Fruit fly (Drosophila melanogaster) whole organism, prepupa: ENCODE measurements around the gene Ctr1A.

Experiments
- CG10631 ChIP-seq: fragments of 200-800 bp; sonication (Bioruptor generic); optimal IDR thresholded peaks from 2 replicates; lab custom pipeline; 2016; ENCODE audit warnings: missing biosample characterization, missing genetic modification characterization
- CG10669 ChIP-seq: fragments of 200-800 bp; sonication (Bioruptor generic); optimal IDR thresholded peaks from 3 replicates; lab custom pipeline; 2018; ENCODE audit warnings: missing biosample characterization, mild to moderate bottlenecking, missing genetic modification characterization, moderate library complexity
- CG11294 ChIP-seq: fragments of 200-800 bp; sonication (Bioruptor generic); IDR thresholded peaks from 2 replicates; pipeline ENCODE4 v1.3.6; 2022; ENCODE audit warnings: missing biosample characterization, missing genetic modification characterization
- CG11762 ChIP-seq: fragments of 200-800 bp; sonication (Bioruptor generic); optimal IDR thresholded peaks from 3 replicates; lab custom pipeline; 2016; ENCODE audit warnings: missing biosample characterization, missing genetic modification characterization; ENCODE audit not compliant: insufficient read depth
- CG11902 ChIP-seq: fragments of 200-800 bp; sonication (Bioruptor generic); optimal IDR thresholded peaks from 3 replicates; lab custom pipeline; 2016; ENCODE audit warnings: missing biosample characterization, missing genetic modification characterization
- CG15336 ChIP-seq: fragments of 200-800 bp; sonication (Bioruptor generic); IDR thresholded peaks from 2 replicates; pipeline ENCODE4 v1.3.6; 2022; ENCODE audit warnings: missing biosample characterization, missing genetic modification characterization
- CG1621 ChIP-seq: fragments of 200-800 bp; sonication (Bioruptor generic); optimal IDR thresholded peaks from 3 replicates; lab custom pipeline; 2018; ENCODE audit warnings: missing biosample characterization, mild to moderate bottlenecking, missing genetic modification characterization
- CG16779 ChIP-seq: fragments of 200-800 bp; sonication (Bioruptor generic); optimal IDR thresholded peaks from 3 replicates; lab custom pipeline; 2017; ENCODE audit warnings: missing biosample characterization, mild to moderate bottlenecking, missing genetic modification characterization
- CG3032 ChIP-seq: fragments of 200-800 bp; optimal IDR thresholded peaks from 2 replicates; lab custom pipeline; 2019; ENCODE audit warnings: missing biosample characterization, mild to moderate bottlenecking, missing genetic modification characterization, moderate library complexity
- CG31627 ChIP-seq: fragments of 200-800 bp; sonication (Bioruptor generic); optimal IDR thresholded peaks from 3 replicates; lab custom pipeline; 2016; ENCODE audit warnings: missing biosample characterization, missing genetic modification characterization
- CG32006 ChIP-seq: fragments of 200-800 bp; sonication (Bioruptor generic); optimal IDR thresholded peaks from 3 replicates; lab custom pipeline; 2017; ENCODE audit warnings: missing biosample characterization, mild to moderate bottlenecking, missing genetic modification characterization
- CG34406 ChIP-seq: fragments of 200-800 bp; sonication (Bioruptor generic); optimal IDR thresholded peaks from 3 replicates; lab custom pipeline; 2016; ENCODE audit warnings: missing biosample characterization, missing genetic modification characterization
- CG3919 ChIP-seq: fragments of 200-800 bp; sonication (Bioruptor generic); optimal IDR thresholded peaks from 3 replicates; lab custom pipeline; 2016; ENCODE audit warnings: missing biosample characterization, missing genetic modification characterization
- CG4318 ChIP-seq: fragments of 200-800 bp; sonication (Bioruptor generic); optimal IDR thresholded peaks from 3 replicates; lab custom pipeline; 2017; ENCODE audit warnings: missing biosample characterization, mild to moderate bottlenecking, missing genetic modification characterization
- CG6163 ChIP-seq: fragments of 200-800 bp; sonication (Bioruptor generic); IDR thresholded peaks from 3 replicates; pipeline ENCODE4 v1.3.6; 2022; ENCODE audit warnings: missing biosample characterization, missing genetic modification characterization
- CG6276 ChIP-seq: fragments of 200-800 bp; sonication (Bioruptor generic); optimal IDR thresholded peaks from 2 replicates; lab custom pipeline; 2017; ENCODE audit warnings: missing biosample characterization, mild to moderate bottlenecking, missing genetic modification characterization
- CG6792 ChIP-seq: fragments of 200-800 bp; sonication (Bioruptor generic); optimal IDR thresholded peaks from 3 replicates; lab custom pipeline; 2016; ENCODE audit warnings: missing biosample characterization, missing genetic modification characterization
- CG6808 ChIP-seq: fragments of 200-800 bp; sonication (Bioruptor generic); optimal IDR thresholded peaks from 3 replicates; lab custom pipeline; 2017; ENCODE audit warnings: missing biosample characterization, missing genetic modification characterization, mild to moderate bottlenecking, moderate library complexity, missing genetic modification reagents
- CG7368 ChIP-seq: fragments of 200-800 bp; sonication (Bioruptor generic); optimal IDR thresholded peaks from 3 replicates; lab custom pipeline; 2016; ENCODE audit warnings: missing biosample characterization, missing genetic modification characterization
- CG8119 ChIP-seq: fragments of 200-800 bp; sonication (Bioruptor generic); IDR thresholded peaks from 3 replicates; pipeline ENCODE4 v1.3.6; 2022; ENCODE audit warnings: missing biosample characterization, missing genetic modification characterization
- CG8632 ChIP-seq: fragments of 200-800 bp; sonication (Bioruptor generic); optimal IDR thresholded peaks from 3 replicates; lab custom pipeline; 2016; ENCODE audit warnings: missing biosample characterization, missing genetic modification characterization
- CG9139 ChIP-seq: fragments of 200-800 bp; sonication (Bioruptor generic); optimal IDR thresholded peaks from 3 replicates; lab custom pipeline; 2017; ENCODE audit warnings: missing biosample characterization, mild to moderate bottlenecking, missing genetic modification characterization
- Eip78C ChIP-seq: fragments of 200-800 bp; sonication (Bioruptor generic); peaks from one replicate; lab custom pipeline; 2016; ENCODE audit warnings: missing biosample characterization, missing genetic modification characterization
- Eip93F ChIP-seq: fragments of 200-800 bp; sonication (Bioruptor generic); optimal IDR thresholded peaks from 2 replicates; lab custom pipeline; 2016; ENCODE audit warnings: missing biosample characterization, mild to moderate bottlenecking, missing genetic modification characterization
- Ets21C ChIP-seq: fragments of 200-800 bp; sonication (Bioruptor generic); optimal IDR thresholded peaks from 3 replicates; lab custom pipeline; 2016; ENCODE audit warnings: missing biosample characterization, missing genetic modification characterization
- Ets96B ChIP-seq: fragments of 200-800 bp; optimal IDR thresholded peaks from 2 replicates; lab custom pipeline; 2019; ENCODE audit warnings: missing biosample characterization, mild to moderate bottlenecking, missing genetic modification characterization, moderate library complexity
- Gug ChIP-seq: fragments of 200-800 bp; sonication (Bioruptor generic); IDR thresholded peaks from 2 replicates; pipeline ENCODE4 v1.3.6; 2022; ENCODE audit warnings: missing biosample characterization, missing genetic modification characterization
- Hr39 ChIP-seq: fragments of 200-800 bp; sonication (Bioruptor generic); optimal IDR thresholded peaks from 2 replicates; lab custom pipeline; 2016; ENCODE audit warnings: missing biosample characterization, missing genetic modification characterization
- Hr4 ChIP-seq: fragments of 200-800 bp; sonication (Bioruptor generic); optimal IDR thresholded peaks from 3 replicates; lab custom pipeline; 2016; ENCODE audit warnings: missing biosample characterization, missing genetic modification characterization
- Lpt ChIP-seq: fragments of 200-800 bp; sonication (Bioruptor generic); optimal IDR thresholded peaks from 3 replicates; lab custom pipeline; 2016; ENCODE audit warnings: missing biosample characterization, missing genetic modification characterization
- Met ChIP-seq: fragments of 200-800 bp; sonication (Bioruptor generic); optimal IDR thresholded peaks from 3 replicates; lab custom pipeline; 2016; ENCODE audit warnings: missing biosample characterization, missing genetic modification characterization
- OdsH ChIP-seq: fragments of 200-800 bp; sonication (Bioruptor generic); optimal IDR thresholded peaks from 3 replicates; lab custom pipeline; 2016; ENCODE audit warnings: missing biosample characterization, missing genetic modification characterization
- Sox102F ChIP-seq: fragments of 200-800 bp; sonication (Bioruptor generic); optimal IDR thresholded peaks from 2 replicates; lab custom pipeline; 2016; ENCODE audit warnings: missing biosample characterization, mild to moderate bottlenecking, missing genetic modification characterization
- Sox14 ChIP-seq: fragments of 200-800 bp; sonication (Bioruptor generic); optimal IDR thresholded peaks from 3 replicates; lab custom pipeline; 2016; ENCODE audit warnings: missing biosample characterization, missing genetic modification characterization
- Sox15 ChIP-seq: fragments of 200-800 bp; sonication (Bioruptor generic); optimal IDR thresholded peaks from 3 replicates; lab custom pipeline; 2016; ENCODE audit warnings: missing biosample characterization, missing genetic modification characterization
- achi ChIP-seq: fragments of 200-800 bp; sonication (Bioruptor generic); optimal IDR thresholded peaks from 3 replicates; lab custom pipeline; 2016; ENCODE audit warnings: missing biosample characterization, missing genetic modification characterization
- cyc ChIP-seq: fragments of 200-800 bp; sonication (Bioruptor generic); optimal IDR thresholded peaks from 3 replicates; lab custom pipeline; 2016; ENCODE audit warnings: missing biosample characterization, missing genetic modification characterization
- dac ChIP-seq: fragments of 200-800 bp; sonication (Bioruptor generic); optimal IDR thresholded peaks from 2 replicates; lab custom pipeline; 2017; ENCODE audit warnings: missing biosample characterization, mild to moderate bottlenecking, missing genetic modification characterization
- dsx ChIP-seq: fragments of 200-800 bp; optimal IDR thresholded peaks from 3 replicates; lab custom pipeline; 2019; ENCODE audit warnings: missing biosample characterization, mild to moderate bottlenecking, missing genetic modification characterization, moderate library complexity; ENCODE audit not compliant: poor library complexity, severe bottlenecking
- eg ChIP-seq: fragments of 200-800 bp; sonication (Bioruptor generic); IDR thresholded peaks from 3 replicates; pipeline ENCODE4 v1.3.6; 2022; ENCODE audit warnings: missing biosample characterization, missing genetic modification characterization
- fd59A ChIP-seq: fragments of 200-800 bp; sonication (Bioruptor generic); optimal IDR thresholded peaks from 2 replicates; lab custom pipeline; 2017; ENCODE audit warnings: missing biosample characterization, mild to moderate bottlenecking, missing genetic modification characterization, missing genetic modification reagents
- fd85E ChIP-seq: fragments of 200-800 bp; sonication (Bioruptor generic); optimal IDR thresholded peaks from 3 replicates; lab custom pipeline; 2016; ENCODE audit warnings: missing biosample characterization, missing genetic modification characterization
- fkh ChIP-seq: fragments of 200-800 bp; sonication (Bioruptor generic); optimal IDR thresholded peaks from 3 replicates; lab custom pipeline; 2017; ENCODE audit warnings: missing biosample characterization, mild to moderate bottlenecking, missing genetic modification characterization, moderate library complexity
- net ChIP-seq: fragments of 200-800 bp; sonication (Bioruptor generic); optimal IDR thresholded peaks from 3 replicates; lab custom pipeline; 2016; ENCODE audit warnings: missing biosample characterization, missing genetic modification characterization
- pdm3 ChIP-seq: fragments of 200-800 bp; sonication (Bioruptor generic); optimal IDR thresholded peaks from 3 replicates; lab custom pipeline; 2016; ENCODE audit warnings: missing biosample characterization, missing genetic modification characterization
- salr ChIP-seq, 2 experiments: fragments of 200-800 bp; sonication (Bioruptor generic); optimal IDR thresholded peaks; 3 replicates each; lab custom pipeline; 2016 to 2018; ENCODE audit warnings: missing biosample characterization in 2 of 2, missing genetic modification characterization in 2 of 2, mild to moderate bottlenecking in 1 of 2
- spab ChIP-seq: fragments of 200-800 bp; sonication (Bioruptor generic); optimal IDR thresholded peaks from 2 replicates; lab custom pipeline; 2017; ENCODE audit warnings: missing biosample characterization, mild to moderate bottlenecking, missing genetic modification characterization, missing genetic modification reagents
- topi ChIP-seq: fragments of 200-800 bp; sonication (Bioruptor generic); optimal IDR thresholded peaks from 3 replicates; lab custom pipeline; 2016; ENCODE audit warnings: missing biosample characterization, missing genetic modification characterization
- vri ChIP-seq: fragments of 200-800 bp; sonication (Bioruptor generic); optimal IDR thresholded peaks from 3 replicates; lab custom pipeline; 2016; ENCODE audit warnings: missing biosample characterization, mild to moderate bottlenecking, missing genetic modification characterization

The Ctr1A gene

DNA sequence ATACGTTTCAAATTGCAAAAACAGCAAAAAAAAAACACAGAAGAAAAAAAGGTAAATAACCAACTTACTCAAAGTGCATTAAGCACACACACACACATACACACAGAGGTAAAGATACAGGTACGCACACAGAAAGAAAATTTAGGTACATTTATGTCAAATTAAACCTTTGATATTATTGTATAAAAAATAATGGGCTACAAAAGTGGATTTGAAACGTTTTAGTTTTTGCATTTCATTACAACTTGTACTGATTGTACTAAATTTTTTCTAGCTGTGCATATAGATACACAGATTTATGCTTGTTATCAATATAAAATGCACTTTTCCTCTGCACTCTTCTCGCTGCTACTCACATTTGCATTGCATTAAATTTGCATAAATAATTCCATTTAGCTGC, 44.1 kb upstream of the Ctr1A start (continued):
- peak; percentile 35 for TF ChIP-seq achi (GFP tag; lab: Kevin White, UChicago)
- no peak for TF ChIP-seq CG11902 (GFP tag; lab: Kevin White, UChicago)
- peak; percentile 42 for TF ChIP-seq pdm3 (GFP tag; lab: Kevin White, UChicago)
- TF ChIP-seq Sox102F (GFP tag; lab: Kevin White, UChicago) = no peak
- TF ChIP-seq CG6808 = peak; percentile 13
- TF ChIP-seq vri (GFP tag; lab: Kevin White, UChicago) = no peak
- TF ChIP-seq Lpt (GFP tag; lab: Kevin White, UChicago) = peak; percentile 12
- TF ChIP-seq CG31627 (GFP tag; lab: Kevin White, UChicago) = no peak
- TF ChIP-seq Ets96B (tag; lab: Kevin White, UChicago) = peak; percentile 33
- TF ChIP-seq OdsH (GFP tag; lab: Kevin White, UChicago) = peak; percentile 50
- peak; percentile 78 for TF ChIP-seq eg (GFP tag; lab: Robert Waterston, UW)

DNA sequence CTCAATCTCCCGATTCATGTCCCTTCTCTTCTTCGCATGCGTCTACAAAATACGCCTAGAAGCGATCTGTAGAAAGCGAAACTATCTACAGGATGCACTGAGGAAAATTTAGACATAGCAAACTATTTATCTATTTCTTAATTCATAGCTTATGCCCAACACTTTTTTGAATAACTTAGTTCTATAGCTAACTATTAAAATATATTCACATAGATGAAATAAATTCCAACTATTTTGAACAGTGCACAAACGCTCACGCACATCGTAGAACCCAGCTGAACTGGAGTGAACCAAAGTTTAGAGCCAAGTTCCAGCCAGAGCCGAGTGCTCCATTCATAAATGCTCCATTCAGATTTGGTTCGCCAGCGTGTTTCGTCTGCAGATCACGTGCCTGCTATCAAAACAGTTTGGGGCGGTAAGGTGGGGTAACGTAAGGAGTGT, 39.9 kb upstream of the Ctr1A start:
- TF ChIP-seq salr (GFP tag; optimal IDR thresholded peaks at IDR 0.05; lab: Kevin White, UChicago) (peak; percentile 51 to 62), Sox15 (no peak), eg (GFP tag; lab: Robert Waterston, UW) (peak; percentile 69), CG10631 (GFP tag; lab: Kevin White, UChicago) (peak; percentile 72), Hr39 (GFP tag; lab: Kevin White, UChicago) (no peak), CG6792 (GFP tag; lab: Kevin White, UChicago) (peak; percentile 28), dsx (peak; percentile 76), dac (GFP tag; lab: Kevin White, UChicago) (no peak), CG3919 (GFP tag; lab: Kevin White, UChicago) (peak; percentile 65), CG9139 (GFP tag; lab: Kevin White, UChicago) (peak; percentile 54), CG1621 (tag; lab: Kevin White, UChicago) (peak; percentile 59), CG8119 (GFP tag; lab: Robert Waterston, UW) (peak; percentile 64; the same call in 2 of the 3 replicates), CG11294 (peak; percentile 32; the same call in 1 of the 2 replicates), spab (GFP tag; lab: Kevin White, UChicago) (peak; percentile 62), achi (GFP tag; lab: Kevin White, UChicago) (peak; percentile 57), CG32006 (peak; percentile 62), CG16779 (tag; lab: Kevin White, UChicago) (peak; percentile 15), Lpt (GFP tag; lab: Kevin White, UChicago) (peak; percentile 38), CG34406 (GFP tag; lab: Kevin White, UChicago) (no peak), CG3032 (tag; lab: Kevin White, UChicago) (peak; percentile 77), cyc (no peak), CG6276 (GFP tag; lab: Kevin White, UChicago) (peak; percentile 15), CG11762 (GFP tag; lab: Kevin White, UChicago) (peak; percentile 29), Eip78C (peak; percentile 86), CG4318 (GFP tag; lab: Kevin White, UChicago) (peak; percentile 21), net (peak; percentile 17), CG10669 (peak; percentile 75), fd85E (GFP tag; lab: Kevin White, UChicago) (no peak), fd59A (peak; percentile 65), Gug (GFP tag; lab: Robert Waterston, UW) (peak; percentile 76), Eip93F (GFP tag; lab: Kevin White, UChicago) (no peak), Met (GFP tag; lab: Kevin White, UChicago) (no peak), Hr4 (GFP tag; lab: Kevin White, UChicago) (peak; percentile 26), topi (peak; percentile 22), Sox102F (GFP tag; lab: Kevin White, UChicago) (no peak), Ets21C (GFP tag; lab: Kevin White, UChicago) (no peak), fkh (GFP tag; lab: Kevin White, UChicago) (no peak), vri (GFP tag; lab: Kevin White, UChicago) (no peak), CG7368 (peak; percentile 38), Sox14 (GFP tag; lab: Kevin White, UChicago) (peak; percentile 38), CG8632 (GFP tag; lab: Kevin White, UChicago) (peak; percentile 16), CG15336 (GFP tag; lab: Robert Waterston, UW) (peak; percentile 60), CG6163 (peak; percentile 78)
